Worm (Caenorhabditis elegans) whole organism, mixed stage, embryonic: ENCODE data around the gene T24C4.5.

ENCODE experiments used
- blmp-1 ChIP-seq: fragments of 150-350 bp; optimal IDR thresholded peaks from 2 replicates; lab custom pipeline; 2014; ENCODE audit warnings: missing biosample characterization, missing genetic modification characterization
- elt-3 ChIP-seq: fragments of 150-350 bp; optimal IDR thresholded peaks from 2 replicates; lab custom pipeline; 2014; ENCODE audit warnings: missing biosample characterization, missing genetic modification characterization
- lin-13 ChIP-seq: fragments of 150-350 bp; optimal IDR thresholded peaks from 2 replicates; lab custom pipeline; 2014; ENCODE audit warnings: missing biosample characterization, missing genetic modification characterization
- lin-32 ChIP-seq: fragments of 200-800 bp; sonication (Bioruptor generic); optimal IDR thresholded peaks from 2 replicates; lab custom pipeline; 2018; ENCODE audit warnings: mild to moderate bottlenecking, missing genetic modification characterization, missing compliant biosample characterization
- lsy-2 ChIP-seq: fragments of 150-350 bp; optimal IDR thresholded peaks from 2 replicates; lab custom pipeline; 2014; ENCODE audit warnings: missing biosample characterization, missing genetic modification characterization
- mab-5 ChIP-seq: fragments of 150-350 bp; optimal IDR thresholded peaks from 2 replicates; lab custom pipeline; 2014; ENCODE audit warnings: missing biosample characterization, missing genetic modification characterization
- mls-2 ChIP-seq: sonication (generic microtip); optimal IDR thresholded peaks from 2 replicates; lab custom pipeline; 2016; ENCODE audit warnings: mild to moderate bottlenecking, missing genetic modification characterization, moderate library complexity, missing compliant biosample characterization
- nhr-12 ChIP-seq: fragments of 150-350 bp; optimal IDR thresholded peaks from 2 replicates; lab custom pipeline; 2014; ENCODE audit warnings: missing biosample characterization, missing genetic modification characterization
- nhr-237 ChIP-seq: fragments of 150-350 bp; optimal IDR thresholded peaks from 2 replicates; lab custom pipeline; 2014; ENCODE audit warnings: missing biosample characterization, missing genetic modification characterization
- nhr-76 ChIP-seq: sonication (generic microtip); optimal IDR thresholded peaks from 2 replicates; lab custom pipeline; 2017; ENCODE audit warnings: missing biosample characterization, missing genetic modification characterization
- pha-4 ChIP-seq: fragments of 150-350 bp; optimal IDR thresholded peaks from 2 replicates; lab custom pipeline; 2018; ENCODE audit warnings: missing biosample characterization, missing genetic modification reagents, missing genetic modification characterization
- unc-62 ChIP-seq: fragments of 150-350 bp; optimal IDR thresholded peaks from 2 replicates; lab custom pipeline; 2014; ENCODE audit warnings: missing biosample characterization, missing genetic modification reagents, missing genetic modification characterization

DNA sequence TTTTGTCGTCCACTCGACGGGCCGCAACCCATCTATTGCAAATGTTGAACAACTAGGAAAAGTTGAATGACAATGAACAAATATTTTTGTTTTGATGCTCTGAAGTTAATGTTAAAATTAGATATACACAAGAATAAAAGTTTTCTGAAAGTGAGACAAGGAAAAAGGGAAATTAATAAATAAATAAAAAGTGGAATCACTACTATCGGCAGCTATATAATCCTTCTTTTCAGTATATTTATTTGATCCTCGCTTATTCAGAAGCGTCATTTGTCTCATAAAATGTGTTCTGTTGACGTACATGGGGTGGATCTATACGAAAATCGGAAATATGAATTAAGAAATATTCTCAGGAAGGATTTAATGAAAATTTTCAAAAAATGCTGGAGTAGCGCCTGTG lies 46.7 kb upstream of the T24C4.5 start, which contains the start of gene pef-1:
- TF ChIP-seq elt-3 (tag; lab: Kevin White, UChicago) (no peak), lsy-2 (no peak), nhr-76 (tag; lab: Kevin White, UChicago) (no peak), mls-2 (tag; lab: Kevin White, UChicago) (no peak), pha-4 (tag; lab: Kevin White, UChicago) (no peak), lin-13 (tag; lab: Kevin White, UChicago) (no peak), mab-5 (tag; lab: Kevin White, UChicago) (no peak), blmp-1 (no peak), lin-32 (GFP tag; lab: Kevin White, UChicago) (no peak), nhr-12 (tag; lab: Kevin White, UChicago) (no peak), nhr-237 (tag; lab: Kevin White, UChicago) (no peak), unc-62 (GFP tag; lab: Kevin White, UChicago) (no peak)
